Fruit fly (Drosophila melanogaster) whole organism, embryonic: Measurements from ENCODE around the gene Cpr67Fa1.
A peak's percentile ranks its signal among the peaks of the same experiment; 100 is the strongest.

Source experiments
- CG10366 ChIP-seq: fragments of 200-800 bp; sonication (Bioruptor generic); IDR thresholded peaks from 2 replicates; pipeline ENCODE4 v1.3.6; 2022; ENCODE audit warnings: missing biosample characterization, missing genetic modification characterization
- CG10431 ChIP-seq: fragments of 200-800 bp; sonication (Bioruptor generic); optimal IDR thresholded peaks from 3 replicates; lab custom pipeline; 2018; ENCODE audit warnings: missing biosample characterization, mild to moderate bottlenecking, missing genetic modification characterization
- CG10654 ChIP-seq: fragments of 200-800 bp; sonication (Bioruptor generic); optimal IDR thresholded peaks from 2 replicates; lab custom pipeline; 2016; ENCODE audit warnings: missing biosample characterization, missing genetic modification characterization
- CG12155 ChIP-seq: fragments of 200-800 bp; sonication (Bioruptor generic); optimal IDR thresholded peaks from 3 replicates; lab custom pipeline; 2016; ENCODE audit warnings: missing biosample characterization, missing genetic modification characterization
- CG12236 ChIP-seq: fragments of 200-800 bp; sonication (Bioruptor generic); optimal IDR thresholded peaks from 2 replicates; lab custom pipeline; 2016; ENCODE audit warnings: missing biosample characterization, missing genetic modification characterization
- CG12391 ChIP-seq: fragments of 200-800 bp; sonication (Bioruptor generic); optimal IDR thresholded peaks from 3 replicates; lab custom pipeline; 2018; ENCODE audit warnings: missing biosample characterization, mild to moderate bottlenecking, missing genetic modification characterization, moderate library complexity
- CG13123 ChIP-seq: fragments of 200-800 bp; sonication (Bioruptor generic); optimal IDR thresholded peaks from 2 replicates; lab custom pipeline; 2016; ENCODE audit warnings: missing biosample characterization, missing genetic modification characterization
- CG14667 ChIP-seq: fragments of 200-800 bp; sonication (Bioruptor generic); IDR thresholded peaks from 2 replicates; pipeline ENCODE4 v1.3.6; 2022; ENCODE audit warnings: missing biosample characterization, missing genetic modification characterization
- CG1529 ChIP-seq: fragments of 200-800 bp; sonication (Bioruptor generic); optimal IDR thresholded peaks from 3 replicates; lab custom pipeline; 2018; ENCODE audit warnings: missing biosample characterization, missing genetic modification characterization
- CG15601 ChIP-seq: fragments of 200-800 bp; sonication (Bioruptor generic); optimal IDR thresholded peaks from 3 replicates; lab custom pipeline; 2019; ENCODE audit warnings: missing biosample characterization, mild to moderate bottlenecking, missing genetic modification characterization, moderate library complexity
- CG16813 ChIP-seq: fragments of 200-800 bp; sonication (Bioruptor generic); IDR thresholded peaks from 3 replicates; pipeline ENCODE4 v1.3.6; 2022; ENCODE audit warnings: missing biosample characterization, missing genetic modification characterization; ENCODE audit not compliant: partially characterized antibody
- CG17359 ChIP-seq: fragments of 200-800 bp; sonication (Bioruptor generic); optimal IDR thresholded peaks from 3 replicates; lab custom pipeline; 2018; ENCODE audit warnings: missing biosample characterization, mild to moderate bottlenecking, missing genetic modification characterization, moderate library complexity
- CG17912 ChIP-seq: fragments of 200-800 bp; sonication (Bioruptor generic); optimal IDR thresholded peaks from 2 replicates; lab custom pipeline; 2018; ENCODE audit warnings: missing biosample characterization, mild to moderate bottlenecking, missing genetic modification characterization
- CG18476 ChIP-seq: fragments of 200-800 bp; sonication (Bioruptor generic); optimal IDR thresholded peaks from 2 replicates; lab custom pipeline; 2016; ENCODE audit warnings: missing biosample characterization, mild to moderate bottlenecking, missing genetic modification characterization
- CG18599 ChIP-seq: fragments of 200-800 bp; sonication (Bioruptor generic); optimal IDR thresholded peaks from 3 replicates; lab custom pipeline; 2017; ENCODE audit warnings: missing biosample characterization, missing genetic modification characterization, mild to moderate bottlenecking, moderate library complexity, missing genetic modification reagents
- CG30020 ChIP-seq: fragments of 200-800 bp; optimal IDR thresholded peaks from 2 replicates; lab custom pipeline; 2019; ENCODE audit warnings: missing biosample characterization, mild to moderate bottlenecking, missing genetic modification characterization, moderate library complexity
- CG31224 ChIP-seq: fragments of 200-800 bp; sonication (Bioruptor generic); IDR thresholded peaks from 2 replicates; pipeline ENCODE4 v1.3.6; 2022; ENCODE audit warnings: missing biosample characterization, missing genetic modification characterization
- CG3163 ChIP-seq: fragments of 200-800 bp; sonication (Bioruptor generic); optimal IDR thresholded peaks from 3 replicates; lab custom pipeline; 2016; ENCODE audit warnings: missing biosample characterization, missing genetic modification characterization
- CG3847 ChIP-seq: fragments of 200-800 bp; sonication (Bioruptor generic); IDR thresholded peaks from 2 replicates; pipeline ENCODE4 v1.3.6; 2022; ENCODE audit warnings: missing biosample characterization, missing genetic modification characterization
- CG43689 ChIP-seq: fragments of 200-800 bp; sonication (Bioruptor generic); IDR thresholded peaks from 2 replicates; pipeline ENCODE4 v1.3.6; 2022; ENCODE audit warnings: missing biosample characterization, missing genetic modification characterization
- CG4424 ChIP-seq: fragments of 200-800 bp; sonication (Bioruptor generic); optimal IDR thresholded peaks from 3 replicates; lab custom pipeline; 2016; ENCODE audit warnings: missing biosample characterization, missing genetic modification characterization
- CG6254 ChIP-seq: fragments of 200-800 bp; sonication (Bioruptor generic); optimal IDR thresholded peaks from 3 replicates; lab custom pipeline; 2017; ENCODE audit warnings: mild to moderate bottlenecking, missing biosample characterization, missing genetic modification reagents, missing genetic modification characterization
- CG9876 ChIP-seq: fragments of 200-800 bp; sonication (Bioruptor generic); optimal IDR thresholded peaks from 2 replicates; lab custom pipeline; 2016; ENCODE audit warnings: missing biosample characterization, missing genetic modification characterization
- Doc2 ChIP-seq: fragments of 200-800 bp; sonication (Bioruptor generic); IDR thresholded peaks from 2 replicates; pipeline ENCODE4 v1.3.6; 2022; ENCODE audit warnings: missing biosample characterization, missing genetic modification characterization
- ERR ChIP-seq: fragments of 200-800 bp; sonication (Bioruptor generic); optimal IDR thresholded peaks from 2 replicates; lab custom pipeline; 2016; ENCODE audit warnings: missing biosample characterization, missing genetic modification characterization
- Eip74EF ChIP-seq, 2 experiments: fragments of 200-800 bp in 1 of 2; fragments of >200 bp in 1 of 2; sonication (Bioruptor generic) in 1 of 2; optimal IDR thresholded peaks; 2 replicates each; lab custom pipeline; 2017 to 2019; ENCODE audit warnings: missing biosample characterization in 2 of 2, missing genetic modification characterization in 2 of 2, mild to moderate bottlenecking in 1 of 2, moderate library complexity in 1 of 2
- Fer1 ChIP-seq: fragments of 200-800 bp; sonication (Bioruptor generic); optimal IDR thresholded peaks from 2 replicates; lab custom pipeline; 2017; ENCODE audit warnings: missing biosample characterization, mild to moderate bottlenecking, missing genetic modification characterization
- Hmx ChIP-seq: fragments of 200-800 bp; sonication (Bioruptor generic); optimal IDR thresholded peaks from 2 replicates; lab custom pipeline; 2016; ENCODE audit warnings: missing biosample characterization, missing genetic modification characterization
- MESR4 ChIP-seq: fragments of 200-800 bp; sonication (Bioruptor generic); optimal IDR thresholded peaks from 2 replicates; lab custom pipeline; 2018; ENCODE audit warnings: missing biosample characterization, mild to moderate bottlenecking, missing genetic modification characterization, moderate library complexity
- Poxn ChIP-seq: fragments of 200-800 bp; sonication (Bioruptor generic); IDR thresholded peaks from 2 replicates; pipeline ENCODE4 v1.3.6; 2022; ENCODE audit warnings: missing biosample characterization, missing genetic modification characterization
- Spps ChIP-seq: fragments of 200-800 bp; sonication (Bioruptor generic); optimal IDR thresholded peaks from 2 replicates; lab custom pipeline; 2018; ENCODE audit warnings: missing biosample characterization, mild to moderate bottlenecking, missing genetic modification characterization
- Ssrp ChIP-seq: fragments of 200-800 bp; sonication (Bioruptor generic); optimal IDR thresholded peaks from 2 replicates; lab custom pipeline; 2018; ENCODE audit warnings: missing biosample characterization, mild to moderate bottlenecking, missing genetic modification characterization, moderate library complexity
- Stat92E ChIP-seq, 3 experiments: fragments of >200 bp in 2 of 3; fragments of 200-800 bp in 1 of 3; sonication (Bioruptor generic) in 1 of 3; optimal IDR thresholded peaks; 2 replicates each; lab custom pipeline; 2017 to 2019; ENCODE audit warnings: missing biosample characterization in 3 of 3, missing genetic modification characterization in 3 of 3, mild to moderate bottlenecking in 1 of 3, moderate library complexity in 1 of 3
- ac ChIP-seq: fragments of 200-800 bp; sonication (Bioruptor generic); optimal IDR thresholded peaks from 3 replicates; lab custom pipeline; 2017; ENCODE audit warnings: missing biosample characterization, mild to moderate bottlenecking, missing genetic modification characterization
- bigmax ChIP-seq: fragments of 200-800 bp; sonication (Bioruptor generic); optimal IDR thresholded peaks from 2 replicates; lab custom pipeline; 2018; ENCODE audit warnings: missing biosample characterization, mild to moderate bottlenecking, missing genetic modification characterization
- bsh ChIP-seq, 2 experiments: fragments of 200-800 bp; sonication (Bioruptor generic); optimal IDR thresholded peaks; 2 replicates each; lab custom pipeline; 2017 to 2018; ENCODE audit warnings: mild to moderate bottlenecking in 2 of 2, missing biosample characterization in 2 of 2, missing genetic modification characterization in 2 of 2, moderate library complexity in 1 of 2
- chm ChIP-seq: fragments of 200-800 bp; sonication (Bioruptor generic); IDR thresholded peaks from 2 replicates; pipeline ENCODE4 v1.3.6; 2022; ENCODE audit warnings: missing biosample characterization, missing genetic modification characterization
- corto ChIP-seq: fragments of 200-800 bp; sonication (Bioruptor generic); optimal IDR thresholded peaks from 2 replicates; lab custom pipeline; 2016; ENCODE audit warnings: missing biosample characterization, mild to moderate bottlenecking, missing genetic modification characterization, moderate library complexity
- gt ChIP-seq: fragments of 200-800 bp; sonication (Bioruptor generic); IDR thresholded peaks from 2 replicates; pipeline ENCODE4 v1.3.6; 2022; ENCODE audit warnings: missing biosample characterization, missing genetic modification characterization
- lilli ChIP-seq: fragments of 200-800 bp; sonication (Bioruptor generic); optimal IDR thresholded peaks from 3 replicates; lab custom pipeline; 2016; ENCODE audit warnings: missing biosample characterization, missing genetic modification characterization
- lmd ChIP-seq: fragments of 200-800 bp; sonication (Bioruptor generic); IDR thresholded peaks from 2 replicates; pipeline ENCODE4 v1.3.6; 2022; ENCODE audit warnings: missing biosample characterization, missing genetic modification characterization
- mirr ChIP-seq: fragments of 200-800 bp; sonication (Bioruptor generic); optimal IDR thresholded peaks from 3 replicates; lab custom pipeline; 2018; ENCODE audit warnings: missing biosample characterization, mild to moderate bottlenecking, missing genetic modification characterization
- pho ChIP-seq: fragments of 200-800 bp; sonication (Bioruptor generic); optimal IDR thresholded peaks from 2 replicates; lab custom pipeline; 2016; ENCODE audit warnings: missing biosample characterization, missing genetic modification characterization
- psq ChIP-seq: fragments of 200-800 bp; sonication (Bioruptor generic); optimal IDR thresholded peaks from 2 replicates; lab custom pipeline; 2017; ENCODE audit warnings: missing biosample characterization, missing genetic modification characterization
- sima ChIP-seq: fragments of 200-800 bp; sonication (Bioruptor generic); optimal IDR thresholded peaks from 2 replicates; lab custom pipeline; 2016; ENCODE audit warnings: missing biosample characterization, missing genetic modification characterization
- so ChIP-seq: fragments of 200-800 bp; sonication (Bioruptor generic); IDR thresholded peaks from 3 replicates; pipeline ENCODE4 v1.3.6; 2022; ENCODE audit warnings: missing biosample characterization, missing genetic modification characterization
- tin ChIP-seq: fragments of 200-800 bp; sonication (Bioruptor generic); optimal IDR thresholded peaks from 3 replicates; lab custom pipeline; 2016; ENCODE audit warnings: missing biosample characterization, missing genetic modification characterization
- twi ChIP-seq: fragments of 200-800 bp; optimal IDR thresholded peaks from 2 replicates; lab custom pipeline; 2019; ENCODE audit warnings: missing biosample characterization, mild to moderate bottlenecking, missing genetic modification characterization, moderate library complexity
- zen2 ChIP-seq: fragments of 200-800 bp; sonication (Bioruptor generic); IDR thresholded peaks from 3 replicates; pipeline ENCODE4 v1.3.6; 2022; ENCODE audit warnings: missing biosample characterization, missing genetic modification characterization; ENCODE audit not compliant: partially characterized antibody
- zf30C ChIP-seq: fragments of 200-800 bp; sonication (Bioruptor generic); optimal IDR thresholded peaks from 3 replicates; lab custom pipeline; 2018; ENCODE audit warnings: missing biosample characterization, mild to moderate bottlenecking, missing genetic modification characterization

Gene Cpr67Fa1

dm6 chr3L:10856534-10857030 lies 33.2 kb upstream of the Cpr67Fa1 start (continued):
- TF ChIP-seq CG12391 (no peak), psq (GFP tag; lab: Kevin White, UChicago) (peak; percentile 7), Spps (no peak), lilli (GFP tag; lab: Kevin White, UChicago) (no peak), Doc2 (no peak), CG9876 (GFP tag; lab: Kevin White, UChicago) (peak; percentile 0), CG16813 (0 out of 3 replicates have a peak, but pooled peaks have one; percentile 13), CG15601 (peak; percentile 35), Eip74EF (GFP tag; optimal IDR thresholded peaks at IDR 0.05; lab: Kevin White, UChicago) (peak in 1 of 2 experiments; percentile 71), CG14667 (GFP tag; lab: Robert Waterston, UW) (no peak), CG12155 (GFP tag; lab: Kevin White, UChicago) (no peak), CG12236 (no peak), pho (GFP tag; lab: Kevin White, UChicago) (peak; percentile 37), bigmax (no peak), Poxn (no peak), CG10431 (GFP tag; lab: Kevin White, UChicago) (no peak), CG6254 (GFP tag; lab: Kevin White, UChicago) (peak; percentile 63), ERR (GFP tag; lab: Kevin White, UChicago) (peak; percentile 52), Hmx (GFP tag; lab: Kevin White, UChicago) (no peak), CG1529 (no peak), CG10654 (no peak), CG17359 (peak; percentile 8), CG3847 (no peak), MESR4 (no peak), Stat92E (GFP tag; optimal IDR thresholded peaks at IDR 0.05; lab: Kevin White, UChicago) (peak in 1 of 3 experiments; percentile 55), corto (GFP tag; lab: Kevin White, UChicago) (no peak), CG4424 (GFP tag; lab: Kevin White, UChicago) (peak; percentile 100), CG18599 (GFP tag; lab: Kevin White, UChicago) (peak; percentile 70), twi (tag; lab: Kevin White, UChicago) (peak; percentile 66), lmd (no peak), Fer1 (GFP tag; lab: Kevin White, UChicago) (peak; percentile 69), bsh (GFP tag; optimal IDR thresholded peaks at IDR 0.05; lab: Kevin White, UChicago) (no peak), mirr (GFP tag; lab: Kevin White, UChicago) (peak; percentile 96), so (peak; percentile 88; the same call in 2 of the 3 replicates), ac (GFP tag; lab: Kevin White, UChicago) (peak; percentile 1), Ssrp (no peak), tin (GFP tag; lab: Kevin White, UChicago) (no peak), CG17912 (GFP tag; lab: Kevin White, UChicago) (no peak), zen2 (no peak), CG13123 (no peak), CG18476 (no peak), CG10366 (GFP tag; lab: Robert Waterston, UW) (no peak), CG30020 (tag; lab: Kevin White, UChicago) (no peak), chm (GFP tag; lab: Robert Waterston, UW) (peak; percentile 79; the same call in 1 of the 2 replicates), zf30C (GFP tag; lab: Kevin White, UChicago) (peak; percentile 48), sima (no peak), CG43689 (GFP tag; lab: Robert Waterston, UW) (no peak), CG3163 (GFP tag; lab: Kevin White, UChicago) (peak; percentile 69), gt (GFP tag; lab: Robert Waterston, UW) (no peak), CG31224 (GFP tag; lab: Robert Waterston, UW) (no peak)
